Fruit fly (Drosophila melanogaster) whole organism, embryonic: ENCODE data around the gene bsk.
A peak's percentile ranks its signal among the peaks of the same experiment; 100 is the strongest.

ENCODE experiments used
- CG11093 ChIP-seq: fragments of 200-800 bp; sonication (Bioruptor generic); IDR thresholded peaks from 3 replicates; pipeline ENCODE4 v1.3.6; 2022; ENCODE audit warnings: missing biosample characterization, missing genetic modification characterization
- CG11247 ChIP-seq: fragments of 200-800 bp; sonication (Bioruptor generic); IDR thresholded peaks from 2 replicates; pipeline ENCODE4 v1.3.6; 2022; ENCODE audit warnings: missing biosample characterization, missing genetic modification characterization
- CG13894 ChIP-seq: fragments of 200-800 bp; sonication (Bioruptor generic); optimal IDR thresholded peaks from 3 replicates; lab custom pipeline; 2018; ENCODE audit warnings: missing biosample characterization, mild to moderate bottlenecking, missing genetic modification characterization, moderate library complexity
- CG15479 ChIP-seq: fragments of 200-800 bp; sonication (Bioruptor generic); optimal IDR thresholded peaks from 3 replicates; lab custom pipeline; 2019; ENCODE audit warnings: missing biosample characterization, mild to moderate bottlenecking, missing genetic modification characterization, moderate library complexity
- CG16779 ChIP-seq: fragments of 200-800 bp; sonication (Bioruptor generic); IDR thresholded peaks from 2 replicates; pipeline ENCODE4 v1.3.6; 2022; ENCODE audit warnings: missing biosample characterization, missing genetic modification characterization
- CG16813 ChIP-seq: fragments of 200-800 bp; sonication (Bioruptor generic); IDR thresholded peaks from 3 replicates; pipeline ENCODE4 v1.3.6; 2022; ENCODE audit warnings: missing biosample characterization, missing genetic modification characterization; ENCODE audit not compliant: partially characterized antibody
- CG17328 ChIP-seq: fragments of 200-800 bp; sonication (Bioruptor generic); IDR thresholded peaks from 2 replicates; pipeline ENCODE4 v1.3.6; 2022; ENCODE audit warnings: missing biosample characterization, missing genetic modification characterization
- CG18619 ChIP-seq: fragments of 200-800 bp; sonication (Bioruptor generic); optimal IDR thresholded peaks from 3 replicates; lab custom pipeline; 2017; ENCODE audit warnings: missing biosample characterization, mild to moderate bottlenecking, missing genetic modification characterization
- CG18764 ChIP-seq: fragments of 200-800 bp; sonication (Bioruptor generic); optimal IDR thresholded peaks from 3 replicates; lab custom pipeline; 2016; ENCODE audit warnings: missing biosample characterization, missing genetic modification characterization
- CG2120 ChIP-seq: fragments of 200-800 bp; sonication (Bioruptor generic); optimal IDR thresholded peaks from 3 replicates; lab custom pipeline; 2016; ENCODE audit warnings: missing biosample characterization, missing genetic modification characterization
- CG3065 ChIP-seq: fragments of 200-800 bp; sonication (Bioruptor generic); optimal IDR thresholded peaks from 2 replicates; lab custom pipeline; 2016; ENCODE audit warnings: missing biosample characterization, missing genetic modification characterization
- CG31365 ChIP-seq: fragments of 200-800 bp; sonication (Bioruptor generic); optimal IDR thresholded peaks from 2 replicates; lab custom pipeline; 2018; ENCODE audit warnings: missing biosample characterization, mild to moderate bottlenecking, missing genetic modification characterization
- CG33213 ChIP-seq: fragments of 200-800 bp; sonication (Bioruptor generic); optimal IDR thresholded peaks from 3 replicates; lab custom pipeline; 2016; ENCODE audit warnings: missing biosample characterization, missing genetic modification characterization
- CG4424 ChIP-seq: fragments of 200-800 bp; sonication (Bioruptor generic); optimal IDR thresholded peaks from 3 replicates; lab custom pipeline; 2016; ENCODE audit warnings: missing biosample characterization, missing genetic modification characterization
- CG4617 ChIP-seq: fragments of 200-800 bp; sonication (Bioruptor generic); optimal IDR thresholded peaks from 3 replicates; lab custom pipeline; 2016; ENCODE audit warnings: missing biosample characterization, missing genetic modification characterization, borderline replicate concordance
- CG4707 ChIP-seq: fragments of 200-800 bp; sonication (Bioruptor generic); optimal IDR thresholded peaks from 2 replicates; lab custom pipeline; 2018; ENCODE audit warnings: missing biosample characterization, mild to moderate bottlenecking, missing genetic modification characterization, moderate library complexity
- CG6683 ChIP-seq: fragments of 200-800 bp; sonication (Bioruptor generic); optimal IDR thresholded peaks from 2 replicates; lab custom pipeline; 2017; ENCODE audit warnings: missing biosample characterization, mild to moderate bottlenecking, missing genetic modification characterization, missing genetic modification reagents
- CG7271 ChIP-seq: fragments of 200-800 bp; sonication (Bioruptor generic); optimal IDR thresholded peaks from 2 replicates; lab custom pipeline; 2018; ENCODE audit warnings: missing biosample characterization, mild to moderate bottlenecking, missing genetic modification characterization, moderate library complexity
- CG7556 ChIP-seq: fragments of 200-800 bp; sonication (Bioruptor generic); optimal IDR thresholded peaks from 2 replicates; lab custom pipeline; 2017; ENCODE audit warnings: missing biosample characterization, mild to moderate bottlenecking, missing genetic modification characterization
- CG8388 ChIP-seq: fragments of 200-800 bp; sonication (Bioruptor generic); optimal IDR thresholded peaks from 2 replicates; lab custom pipeline; 2019; ENCODE audit warnings: missing biosample characterization, mild to moderate bottlenecking, missing genetic modification characterization, moderate library complexity
- CG9727 ChIP-seq: fragments of 200-800 bp; sonication (Bioruptor generic); optimal IDR thresholded peaks from 3 replicates; lab custom pipeline; 2017; ENCODE audit warnings: missing biosample characterization, mild to moderate bottlenecking, missing genetic modification characterization
- Fer3 ChIP-seq: fragments of 200-800 bp; sonication (Bioruptor generic); optimal IDR thresholded peaks from 2 replicates; lab custom pipeline; 2018; ENCODE audit warnings: missing biosample characterization, mild to moderate bottlenecking, missing genetic modification characterization, moderate library complexity
- H2.0 ChIP-seq: fragments of 200-800 bp; sonication (Bioruptor generic); IDR thresholded peaks from 2 replicates; pipeline ENCODE4 v1.3.6; 2022; ENCODE audit warnings: missing biosample characterization, missing genetic modification characterization
- Hmr ChIP-seq: fragments of 200-800 bp; sonication (Bioruptor generic); optimal IDR thresholded peaks from 3 replicates; lab custom pipeline; 2017; ENCODE audit warnings: mild to moderate bottlenecking, missing biosample characterization, missing genetic modification reagents, missing genetic modification characterization
- Lhr ChIP-seq: fragments of 200-800 bp; sonication (Bioruptor generic); optimal IDR thresholded peaks from 3 replicates; lab custom pipeline; 2017; ENCODE audit warnings: mild to moderate bottlenecking, missing biosample characterization, missing genetic modification reagents, missing genetic modification characterization
- Med ChIP-seq: fragments of 200-800 bp; sonication (Bioruptor generic); peaks from one replicate; lab custom pipeline; 2016; ENCODE audit warnings: missing biosample characterization, missing genetic modification characterization, mild to moderate bottlenecking, inconsistent platforms, moderate library complexity
- PHDP ChIP-seq: fragments of 200-800 bp; sonication (Bioruptor generic); optimal IDR thresholded peaks from 3 replicates; lab custom pipeline; 2018; ENCODE audit warnings: missing biosample characterization, mild to moderate bottlenecking, missing genetic modification characterization, moderate library complexity
- Rx ChIP-seq: fragments of 200-800 bp; sonication (Bioruptor generic); IDR thresholded peaks from 2 replicates; pipeline ENCODE4 v1.3.6; 2022; ENCODE audit warnings: missing biosample characterization, missing genetic modification characterization
- Six4 ChIP-seq: fragments of 200-800 bp; sonication (Bioruptor generic); optimal IDR thresholded peaks from 2 replicates; lab custom pipeline; 2016; ENCODE audit warnings: missing biosample characterization, missing genetic modification characterization
- Sox100B ChIP-seq: fragments of 200-800 bp; sonication (Bioruptor generic); optimal IDR thresholded peaks from 3 replicates; lab custom pipeline; 2018; ENCODE audit warnings: missing biosample characterization, mild to moderate bottlenecking, missing genetic modification characterization
- TFAM ChIP-seq: fragments of 200-800 bp; sonication (Bioruptor generic); optimal IDR thresholded peaks from 2 replicates; lab custom pipeline; 2017; ENCODE audit warnings: missing biosample characterization, missing genetic modification characterization, inconsistent platforms
- Xbp1 ChIP-seq: fragments of 200-800 bp; sonication (Bioruptor generic); optimal IDR thresholded peaks from 3 replicates; lab custom pipeline; 2016; ENCODE audit warnings: missing biosample characterization, mild to moderate bottlenecking, missing genetic modification characterization
- al ChIP-seq: fragments of 200-800 bp; sonication (Bioruptor generic); IDR thresholded peaks from 2 replicates; pipeline ENCODE4 v1.3.6; 2022; ENCODE audit warnings: missing biosample characterization, missing genetic modification characterization
- ap ChIP-seq: fragments of 200-800 bp; sonication (Bioruptor generic); IDR thresholded peaks from 2 replicates; pipeline ENCODE4 v1.3.6; 2022; ENCODE audit warnings: missing biosample characterization, missing genetic modification characterization
- az2 ChIP-seq: fragments of 200-800 bp; sonication (Bioruptor generic); optimal IDR thresholded peaks from 3 replicates; lab custom pipeline; 2016; ENCODE audit warnings: missing biosample characterization, missing genetic modification characterization
- bigmax ChIP-seq: fragments of 200-800 bp; sonication (Bioruptor generic); optimal IDR thresholded peaks from 2 replicates; lab custom pipeline; 2018; ENCODE audit warnings: missing biosample characterization, mild to moderate bottlenecking, missing genetic modification characterization
- bowl ChIP-seq: fragments of 200-800 bp; sonication (Bioruptor generic); IDR thresholded peaks from 2 replicates; pipeline ENCODE4 v1.3.6; 2022; ENCODE audit warnings: missing biosample characterization, missing genetic modification characterization
- exex ChIP-seq: fragments of 200-800 bp; sonication (Bioruptor generic); optimal IDR thresholded peaks from 4 replicates; lab custom pipeline; 2018; ENCODE audit warnings: missing biosample characterization, mild to moderate bottlenecking, missing genetic modification characterization, moderate library complexity
- fd96Cb ChIP-seq: fragments of 200-800 bp; sonication (Bioruptor generic); optimal IDR thresholded peaks from 2 replicates; lab custom pipeline; 2018; ENCODE audit warnings: missing biosample characterization, mild to moderate bottlenecking, missing genetic modification characterization, moderate library complexity
- grn ChIP-seq: fragments of 200-800 bp; sonication (Bioruptor generic); optimal IDR thresholded peaks from 3 replicates; lab custom pipeline; 2017; ENCODE audit warnings: missing biosample characterization, missing genetic modification characterization
- h ChIP-seq: fragments of >200 bp; optimal IDR thresholded peaks from 2 replicates; lab custom pipeline; 2017
- maf-S ChIP-seq: fragments of 200-800 bp; sonication (Bioruptor generic); optimal IDR thresholded peaks from 2 replicates; lab custom pipeline; 2016; ENCODE audit warnings: missing biosample characterization, missing genetic modification characterization
- nerfin-1 ChIP-seq: fragments of 200-800 bp; sonication (Bioruptor generic); optimal IDR thresholded peaks from 3 replicates; lab custom pipeline; 2019; ENCODE audit warnings: missing biosample characterization, mild to moderate bottlenecking, missing genetic modification characterization, moderate library complexity
- nerfin-2 ChIP-seq: fragments of 200-800 bp; sonication (Bioruptor generic); IDR thresholded peaks from 2 replicates; pipeline ENCODE4 v1.3.6; 2022; ENCODE audit warnings: missing biosample characterization, missing genetic modification characterization; ENCODE audit not compliant: partially characterized antibody
- phol ChIP-seq: fragments of 200-800 bp; sonication (Bioruptor generic); optimal IDR thresholded peaks from 3 replicates; lab custom pipeline; 2018; ENCODE audit warnings: missing biosample characterization, mild to moderate bottlenecking, missing genetic modification characterization, moderate library complexity
- sc ChIP-seq, 3 experiments: fragments of >200 bp in 2 of 3; fragments of 200-800 bp in 1 of 3; sonication (Bioruptor generic) in 1 of 3; optimal IDR thresholded peaks; 2 replicates in 2 of 3; 3 replicates in 1 of 3; lab custom pipeline; 2017; ENCODE audit warnings: mild to moderate bottlenecking in 1 of 3, missing biosample characterization in 1 of 3, missing genetic modification characterization in 1 of 3, missing genetic modification reagents in 1 of 3
- sob ChIP-seq: fragments of 200-800 bp; sonication (Bioruptor generic); IDR thresholded peaks from 2 replicates; pipeline ENCODE4 v1.3.6; 2022; ENCODE audit warnings: missing biosample characterization, missing genetic modification characterization
- tx ChIP-seq: fragments of 200-800 bp; sonication (Bioruptor generic); optimal IDR thresholded peaks from 2 replicates; lab custom pipeline; 2016; ENCODE audit warnings: missing biosample characterization, missing genetic modification characterization

The bsk gene

DNA sequence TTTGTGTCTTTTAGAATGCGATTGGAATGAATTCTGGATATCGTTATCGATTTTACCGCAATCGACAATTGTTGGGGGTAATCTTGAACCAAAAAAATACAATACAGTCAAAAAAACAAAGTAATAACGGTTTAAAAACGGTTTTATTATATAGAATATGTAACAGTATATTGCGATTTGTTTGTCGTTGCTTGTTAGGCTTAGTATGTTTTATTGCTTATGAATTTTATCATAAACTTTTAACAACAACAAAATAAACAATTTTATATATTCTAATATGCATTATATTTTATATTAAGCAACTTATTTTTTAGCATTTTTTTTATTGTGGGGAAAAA is 49.5 kb upstream of the bsk start, which contains the start of gene CYLD (continued):
- TF ChIP-seq az2 (GFP tag; lab: Kevin White, UChicago) (peak; percentile 77), CG13894 (tag; lab: Kevin White, UChicago) (peak; percentile 58), nerfin-2 (GFP tag; lab: Robert Waterston, UW) (no peak), CG18764 (GFP tag; lab: Kevin White, UChicago) (peak; percentile 42), maf-S (GFP tag; lab: Kevin White, UChicago) (no peak), nerfin-1 (tag; lab: Kevin White, UChicago) (peak; percentile 37), Rx (GFP tag; lab: Robert Waterston, UW) (no peak), bowl (GFP tag; lab: Robert Waterston, UW) (no peak; the same call in 1 of the 2 replicates), CG7556 (peak; percentile 72), h (no peak), CG7271 (peak; percentile 44)

DNA sequence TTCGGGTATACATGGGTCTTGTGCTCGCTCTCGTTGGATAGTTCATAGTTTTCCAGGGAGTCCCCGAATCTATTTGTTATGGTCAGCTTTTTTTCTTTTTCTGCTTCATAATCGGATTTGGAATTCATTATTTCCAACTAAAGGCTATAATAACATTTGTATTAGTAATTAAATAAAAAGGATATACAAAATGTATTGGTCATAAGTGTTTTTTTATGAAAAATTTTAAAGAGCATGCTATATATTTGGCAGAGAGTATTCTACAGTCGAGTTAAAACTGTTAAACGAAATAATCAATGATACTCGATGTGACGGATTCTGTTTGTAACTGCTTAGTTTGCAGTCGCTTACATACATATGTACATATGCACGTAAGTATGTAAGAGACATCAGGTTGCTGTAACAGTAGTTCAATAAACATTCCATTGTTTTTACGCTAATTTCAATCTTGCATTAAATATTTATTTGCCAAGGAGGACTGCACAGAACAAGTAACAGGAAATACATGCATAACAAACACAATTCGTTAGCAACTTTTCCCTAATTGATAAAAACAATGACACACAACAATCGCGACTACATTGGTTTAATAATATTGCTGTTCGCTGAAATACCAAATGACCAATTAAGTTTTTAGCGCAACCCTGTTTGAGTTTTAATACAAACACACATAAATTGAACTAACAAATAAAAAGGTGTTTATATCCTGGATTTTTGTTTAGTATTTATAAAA is 48.9 kb upstream of the bsk start:
- TF ChIP-seq Hmr (GFP tag; lab: Kevin White, UChicago) (no peak), phol (peak; percentile 5), bigmax (GFP tag; lab: Kevin White, UChicago) (no peak), CG8388 (GFP tag; lab: Kevin White, UChicago) (no peak), CG33213 (GFP tag; lab: Kevin White, UChicago) (no peak), CG3065 (no peak), CG4424 (GFP tag; lab: Kevin White, UChicago) (no peak), H2.0 (no peak), Sox100B (GFP tag; lab: Kevin White, UChicago) (no peak), CG4617 (GFP tag; lab: Kevin White, UChicago) (peak; percentile 77), CG7556 (no peak), CG6683 (GFP tag; lab: Kevin White, UChicago) (no peak), Six4 (GFP tag; lab: Kevin White, UChicago) (no peak), CG16779 (GFP tag; lab: Robert Waterston, UW) (no peak), CG11247 (no peak), sc (optimal IDR thresholded peaks at IDR 0.05; lab: Kevin White, UChicago) (no peak), sc (GFP tag; optimal IDR thresholded peaks at IDR 0.05; lab: Kevin White, UChicago) (no peak), sob (0 out of 2 replicates have a peak, but pooled peaks have one; percentile 32), TFAM (GFP tag; lab: Kevin White, UChicago) (no peak), grn (GFP tag; lab: Kevin White, UChicago) (no peak), ap (no peak), fd96Cb (tag; lab: Kevin White, UChicago) (peak; percentile 9), CG4707 (no peak), CG31365 (tag; lab: Kevin White, UChicago) (peak; percentile 55), CG11093 (GFP tag; lab: Robert Waterston, UW) (no peak), al (GFP tag; lab: Robert Waterston, UW) (no peak), Rx (GFP tag; lab: Robert Waterston, UW) (no peak), CG2120 (peak; percentile 0), CG17328 (no peak), tx (GFP tag; lab: Kevin White, UChicago) (no peak), Med (GFP tag; lab: Kevin White, UChicago) (peak; percentile 39), CG9727 (no peak), PHDP (peak; percentile 33), Fer3 (no peak), exex (tag; lab: Kevin White, UChicago) (no peak), CG18619 (GFP tag; lab: Kevin White, UChicago) (no peak), CG15479 (no peak), CG16813 (GFP tag; lab: Robert Waterston, UW) (no peak), Xbp1 (GFP tag; lab: Kevin White, UChicago) (peak; percentile 16), Lhr (GFP tag; lab: Kevin White, UChicago) (no peak)
